Worm (Caenorhabditis elegans) whole organism, midembryonic: ENCODE results near the gene meg-3.

Source experiments
- flt-1 ChIP-seq: fragments of 200-800 bp; sonication (Bioruptor generic); IDR thresholded peaks from 2 replicates; pipeline ENCODE4 v1.3.6; 2022; ENCODE audit warnings: missing genetic modification characterization, missing compliant biosample characterization
- ref-1 ChIP-seq: fragments of 200-800 bp; sonication (Bioruptor generic); conservative IDR thresholded peaks from 2 replicates; pipeline ENCODE4 v1.3.6; 2022; ENCODE audit warnings: missing genetic modification reagents, missing genetic modification characterization, missing compliant biosample characterization

- TF ChIP-seq flt-1 (no peak), ref-1 (GFP tag; lab: Robert Waterston, UW) (no peak)
Measured at ce11 chrX:1989576-1989975, at the start of gene meg-3.
